Fruit fly (Drosophila melanogaster): ENCODE measurements around the gene CG14712.

The CG14712 gene

dm6 chr3R:11649449-11649848, 20.9 kb downstream of the CG14712 start (continued):
- TF ChIP-seq Atf-2 (GFP tag; optimal IDR thresholded peaks at IDR 0.05) (peak; percentile 96), gt (GFP tag; IDR thresholded peaks at IDR 0.05) (peak; percentile 73), CG7357 (GFP tag; IDR thresholded peaks at IDR 0.05) (peak; percentile 91), Sox100B (GFP tag; optimal IDR thresholded peaks at IDR 0.05) (peak; percentile 91), CG18476 (GFP tag; optimal IDR thresholded peaks at IDR 0.05) (peak; percentile 91), her (GFP tag; optimal IDR thresholded peaks at IDR 0.05) (peak; percentile 96), Mad (GFP tag; optimal IDR thresholded peaks at IDR 0.05) (peak; percentile 94), CG7745 (tag; optimal IDR thresholded peaks at IDR 0.05) (no peak), caup (GFP tag; optimal IDR thresholded peaks at IDR 0.05; ENCODE audit: severe bottlenecking) (peak; percentile 96), CG34224 (GFP tag; IDR thresholded peaks at IDR 0.05; ENCODE audit: partially characterized antibody) (0 out of 3 replicates have a peak, but pooled peaks have one; percentile 16), seq (GFP tag; IDR thresholded peaks at IDR 0.05) (peak; percentile 95), Bteb2 (GFP tag; optimal IDR thresholded peaks at IDR 0.05) (peak; percentile 96), Dad (GFP tag; optimal IDR thresholded peaks at IDR 0.05) (peak; percentile 96), jigr1 (GFP tag; IDR thresholded peaks at IDR 0.05) (peak; percentile 85), B-H2 (GFP tag; optimal IDR thresholded peaks at IDR 0.05) (peak; percentile 98), HLH4C (GFP tag; IDR thresholded peaks at IDR 0.05; ENCODE audit: partially characterized antibody) (no peak), Hand (GFP tag; optimal IDR thresholded peaks at IDR 0.05) (peak; percentile 89), Adf1 (GFP tag; IDR thresholded peaks at IDR 0.05) (peak; percentile 66; the same call in 1 of the 2 replicates), cwo (GFP tag; optimal IDR thresholded peaks at IDR 0.05) (peak; percentile 91), btn (GFP tag; optimal IDR thresholded peaks at IDR 0.05) (peak; percentile 91), tgo (GFP tag; IDR thresholded peaks at IDR 0.05) (peak; percentile 97), CG5180 (GFP tag; optimal IDR thresholded peaks at IDR 0.05) (peak; percentile 83), jumu (GFP tag; optimal IDR thresholded peaks at IDR 0.05) (peak; percentile 96), org-1 (GFP tag; optimal IDR thresholded peaks at IDR 0.05) (peak; percentile 92), CG9609 (GFP tag; optimal IDR thresholded peaks at IDR 0.05) (peak; percentile 96), kah (GFP tag; optimal IDR thresholded peaks at IDR 0.05) (peak; percentile 74), Dbx (GFP tag; IDR thresholded peaks at IDR 0.05) (peak; percentile 98), CG6854 (GFP tag; optimal IDR thresholded peaks at IDR 0.05) (peak; percentile 89), CG7987 (GFP tag; optimal IDR thresholded peaks at IDR 0.05) (peak; percentile 87), Sry-β (GFP tag; optimal IDR thresholded peaks at IDR 0.05) (no peak), Six4 (GFP tag; optimal IDR thresholded peaks at IDR 0.05) (peak; percentile 92), CG15269 (tag; optimal IDR thresholded peaks at IDR 0.05) (peak; percentile 98), pros (GFP tag; optimal IDR thresholded peaks at IDR 0.05) (no peak), Eip74EF (GFP tag; optimal IDR thresholded peaks at IDR 0.05) (peak in 1 of 2 experiments; percentile 81), nau (GFP tag; optimal IDR thresholded peaks at IDR 0.05) (peak; percentile 88), C15 (GFP tag; IDR thresholded peaks at IDR 0.05) (peak; percentile 93), CG1529 (GFP tag; optimal IDR thresholded peaks at IDR 0.05) (peak; percentile 79), E2f2 (GFP tag; IDR thresholded peaks at IDR 0.05) (peak; percentile 80), CG7556 (GFP tag; optimal IDR thresholded peaks at IDR 0.05) (peak; percentile 91), CG1233 (GFP tag; optimal IDR thresholded peaks at IDR 0.05) (peak; percentile 95), nerfin-2 (GFP tag; IDR thresholded peaks at IDR 0.05; ENCODE audit: partially characterized antibody) (no peak), tll (GFP tag; optimal IDR thresholded peaks at IDR 0.05) (no peak), NFAT (GFP tag; IDR thresholded peaks at IDR 0.05) (peak; percentile 99), dm (GFP tag; optimal IDR thresholded peaks at IDR 0.05) (peak; percentile 90), CG30020 (tag; optimal IDR thresholded peaks at IDR 0.05) (peak; percentile 64), ab (GFP tag; optimal IDR thresholded peaks at IDR 0.05) (peak; percentile 97), zen2 (GFP tag; IDR thresholded peaks at IDR 0.05; ENCODE audit: partially characterized antibody) (no peak), CrebB (tag; optimal IDR thresholded peaks at IDR 0.05) (peak; percentile 93), CG1603 (tag; optimal IDR thresholded peaks at IDR 0.05) (peak; percentile 93), disco-r (GFP tag; optimal IDR thresholded peaks at IDR 0.05) (peak; percentile 94)

Data from whole organism, embryonic.